Worm (Caenorhabditis elegans) whole organism, midembryonic: ENCODE results near the gene smex-2.

Experiments
- cog-1 ChIP-seq: sonication (generic microtip); optimal IDR thresholded peaks from 2 replicates; lab custom pipeline; 2016; ENCODE audit warnings: missing genetic modification characterization, missing compliant biosample characterization
- flt-1 ChIP-seq: fragments of 200-800 bp; sonication (Bioruptor generic); IDR thresholded peaks from 2 replicates; pipeline ENCODE4 v1.3.6; 2022; ENCODE audit warnings: missing genetic modification characterization, missing compliant biosample characterization
- klf-2 ChIP-seq: fragments of 200-800 bp; sonication (Bioruptor generic); conservative IDR thresholded peaks from 2 replicates; pipeline ENCODE4 v1.3.6; 2022; ENCODE audit warnings: missing genetic modification reagents, missing genetic modification characterization, missing compliant biosample characterization
- med-1 ChIP-seq: sonication (generic microtip); optimal IDR thresholded peaks from 2 replicates; lab custom pipeline; 2017; ENCODE audit warnings: missing genetic modification characterization, mild to moderate bottlenecking, missing compliant biosample characterization, antibody characterized with exemption, missing genetic modification reagents; ENCODE audit not compliant: insufficient read depth
- ref-1 ChIP-seq: fragments of 200-800 bp; sonication (Bioruptor generic); conservative IDR thresholded peaks from 2 replicates; pipeline ENCODE4 v1.3.6; 2022; ENCODE audit warnings: missing genetic modification reagents, missing genetic modification characterization, missing compliant biosample characterization
- ztf-23 ChIP-seq: fragments of 200-800 bp; sonication (Bioruptor generic); IDR thresholded peaks from 2 replicates; pipeline ENCODE4 v1.3.6; 2022; ENCODE audit warnings: missing genetic modification reagents, missing genetic modification characterization, missing compliant biosample characterization

- TF ChIP-seq ref-1 (GFP tag; lab: Robert Waterston, UW) = no peak
- TF ChIP-seq med-1 (GFP tag; lab: Kevin White, UChicago) = no peak
- no peak for TF ChIP-seq ztf-23 (GFP tag; lab: Robert Waterston, UW)
- TF ChIP-seq klf-2 (GFP tag; lab: Robert Waterston, UW) = no peak
- no peak for TF ChIP-seq flt-1
- TF ChIP-seq cog-1 = no peak
Observed at ce11 chrX:1989576-1989975, 49.7 kb downstream of the smex-2 start, which contains the start of gene meg-3.
